Worm (Caenorhabditis elegans) whole organism, young adult: ENCODE measurements around the gene ain-1.

Experiments
- B0261.1 ChIP-seq: sonication (generic microtip); optimal IDR thresholded peaks from 2 replicates; lab custom pipeline; 2016; ENCODE audit warnings: mild to moderate bottlenecking, missing genetic modification characterization, moderate library complexity, missing compliant biosample characterization
- C17E4.6 ChIP-seq: fragments of 200-800 bp; sonication (Bioruptor generic); IDR thresholded peaks from 2 replicates; pipeline ENCODE4 v1.3.6; 2022; ENCODE audit warnings: missing genetic modification reagents, missing genetic modification characterization, missing compliant biosample characterization
- F39B2.1 ChIP-seq: fragments of 200-800 bp; sonication (Bioruptor generic); IDR thresholded peaks from 2 replicates; pipeline ENCODE4 v1.3.6; 2022; ENCODE audit warnings: missing genetic modification reagents, missing genetic modification characterization, missing compliant biosample characterization
- F57C9.4 ChIP-seq: sonication (generic microtip); optimal IDR thresholded peaks from 2 replicates; lab custom pipeline; 2017; ENCODE audit warnings: mild to moderate bottlenecking, missing genetic modification characterization, missing compliant biosample characterization
- K12H6.12 ChIP-seq: fragments of 200-800 bp; sonication (Bioruptor generic); optimal IDR thresholded peaks from 2 replicates; lab custom pipeline; 2018; ENCODE audit warnings: mild to moderate bottlenecking, missing genetic modification characterization, missing compliant biosample characterization
- T07F8.4 ChIP-seq: sonication (generic microtip); optimal IDR thresholded peaks from 2 replicates; lab custom pipeline; 2016; ENCODE audit warnings: mild to moderate bottlenecking, missing genetic modification characterization, moderate library complexity, missing compliant biosample characterization
- Y67H2A.10 ChIP-seq: fragments of 200-800 bp; sonication (Bioruptor generic); conservative IDR thresholded peaks from 2 replicates; pipeline ENCODE4 v1.3.6; 2022; ENCODE audit warnings: missing genetic modification reagents, missing genetic modification characterization, missing compliant biosample characterization
- Y79H2A.3 ChIP-seq: fragments of 200-800 bp; sonication (Bioruptor generic); conservative IDR thresholded peaks from 2 replicates; pipeline ENCODE4 v1.3.6; 2022; ENCODE audit warnings: missing genetic modification reagents, missing genetic modification characterization, missing compliant biosample characterization
- ama-1 ChIP-seq, 3 experiments: fragments of 150-350 bp in 1 of 3; sonication (generic microtip) in 2 of 3; optimal IDR thresholded peaks; 2 replicates each; lab custom pipeline; 2014 to 2018; ENCODE audit warnings: missing biosample characterization in 2 of 3, missing genetic modification characterization in 2 of 3, missing genetic modification reagents in 2 of 3
- atf-7 ChIP-seq: sonication (generic microtip); optimal IDR thresholded peaks from 2 replicates; lab custom pipeline; 2017; ENCODE audit warnings: mild to moderate bottlenecking, missing genetic modification characterization, missing compliant biosample characterization
- attf-3 ChIP-seq: fragments of 200-800 bp; sonication (Bioruptor generic); conservative IDR thresholded peaks from 2 replicates; pipeline ENCODE4 v1.3.6; 2022; ENCODE audit warnings: missing genetic modification reagents, missing genetic modification characterization, missing compliant biosample characterization
- attf-6 ChIP-seq: fragments of 200-800 bp; sonication (Bioruptor generic); IDR thresholded peaks from 2 replicates; pipeline ENCODE4 v1.3.6; 2022; ENCODE audit warnings: missing genetic modification reagents, missing genetic modification characterization, missing compliant biosample characterization
- ccch-3 ChIP-seq: fragments of 200-800 bp; sonication (Bioruptor generic); optimal IDR thresholded peaks from 2 replicates; lab custom pipeline; 2018; ENCODE audit warnings: mild to moderate bottlenecking, missing genetic modification characterization, missing compliant biosample characterization
- ceh-100 ChIP-seq: fragments of 200-800 bp; sonication (Bioruptor generic); IDR thresholded peaks from 2 replicates; pipeline ENCODE4 v1.3.6; 2022; ENCODE audit warnings: missing genetic modification reagents, missing genetic modification characterization, missing compliant biosample characterization
- ceh-40 ChIP-seq: fragments of 200-800 bp; sonication (Bioruptor generic); IDR thresholded peaks from 2 replicates; pipeline ENCODE4 v1.3.6; 2022; ENCODE audit warnings: missing genetic modification characterization, missing compliant biosample characterization
- ceh-58 ChIP-seq: fragments of 200-800 bp; sonication (Bioruptor generic); IDR thresholded peaks from 2 replicates; pipeline ENCODE4 v1.3.6; 2022; ENCODE audit warnings: missing genetic modification characterization, missing compliant biosample characterization
- ceh-79 ChIP-seq: sonication (generic microtip); optimal IDR thresholded peaks from 2 replicates; lab custom pipeline; 2017; ENCODE audit warnings: mild to moderate bottlenecking, missing genetic modification characterization, missing compliant biosample characterization
- die-1 ChIP-seq: sonication (generic microtip); optimal IDR thresholded peaks from 2 replicates; lab custom pipeline; 2016; ENCODE audit warnings: missing genotype, mild to moderate bottlenecking, missing genetic modification characterization, missing compliant biosample characterization
- dox-1 ChIP-seq: fragments of 200-800 bp; sonication (Bioruptor generic); IDR thresholded peaks from 2 replicates; pipeline ENCODE4 v1.3.6; 2022; ENCODE audit warnings: missing genetic modification reagents, missing genetic modification characterization, missing compliant biosample characterization
- ets-4 ChIP-seq: fragments of 200-800 bp; sonication (Bioruptor generic); optimal IDR thresholded peaks from 2 replicates; lab custom pipeline; 2018; ENCODE audit warnings: mild to moderate bottlenecking, missing genetic modification characterization, missing compliant biosample characterization
- fkh-3 ChIP-seq: sonication (generic microtip); optimal IDR thresholded peaks from 2 replicates; lab custom pipeline; 2016; ENCODE audit warnings: mild to moderate bottlenecking, missing genetic modification characterization, missing compliant biosample characterization
- him-1 ChIP-seq: sonication (generic microtip); optimal IDR thresholded peaks from 2 replicates; lab custom pipeline; 2016; ENCODE audit warnings: missing genotype, missing genetic modification reagents, missing genetic modification characterization, missing compliant biosample characterization
- hmg-20 ChIP-seq: fragments of 200-800 bp; sonication (Bioruptor generic); IDR thresholded peaks from 2 replicates; pipeline ENCODE4 v1.3.6; 2022; ENCODE audit warnings: missing genetic modification reagents, missing genetic modification characterization, missing compliant biosample characterization
- hrde-1 ChIP-seq: sonication (generic microtip); optimal IDR thresholded peaks from 2 replicates; lab custom pipeline; 2016; ENCODE audit warnings: missing genetic modification characterization, mild to moderate bottlenecking, missing compliant biosample characterization, moderate library complexity, missing genotype, missing genetic modification reagents, borderline replicate concordance
- lag-1 ChIP-seq: fragments of 200-800 bp; sonication (Bioruptor generic); IDR thresholded peaks from 2 replicates; pipeline ENCODE4 v1.3.6; 2022; ENCODE audit warnings: missing genetic modification reagents, missing genetic modification characterization, missing compliant biosample characterization
- let-607 ChIP-seq, 2 experiments: fragments of 200-800 bp in 1 of 2; sonication (Bioruptor generic) in 1 of 2; sonication (generic microtip) in 1 of 2; optimal IDR thresholded peaks; 2 replicates each; lab custom pipeline; 2016 to 2018; ENCODE audit warnings: mild to moderate bottlenecking in 2 of 2, missing compliant biosample characterization in 2 of 2, missing genetic modification characterization in 2 of 2, moderate library complexity in 2 of 2, missing genotype in 1 of 2
- lin-26 ChIP-seq: fragments of 200-800 bp; sonication (Bioruptor generic); IDR thresholded peaks from 2 replicates; pipeline ENCODE4 v1.3.6; 2022; ENCODE audit warnings: missing genetic modification reagents, missing genetic modification characterization, missing compliant biosample characterization
- lin-40 ChIP-seq: sonication (generic microtip); optimal IDR thresholded peaks from 2 replicates; lab custom pipeline; 2016; ENCODE audit warnings: missing genetic modification characterization, mild to moderate bottlenecking, missing compliant biosample characterization, missing genotype, missing genetic modification reagents
- madf-6 ChIP-seq: fragments of 200-800 bp; sonication (Bioruptor generic); IDR thresholded peaks from 2 replicates; pipeline ENCODE4 v1.3.6; 2022; ENCODE audit warnings: missing genetic modification reagents, missing genetic modification characterization, missing compliant biosample characterization
- mel-28 ChIP-seq: sonication (generic microtip); optimal IDR thresholded peaks from 2 replicates; lab custom pipeline; 2016; ENCODE audit warnings: borderline replicate concordance, mild to moderate bottlenecking, missing genetic modification characterization, missing compliant biosample characterization
- nfya-1 ChIP-seq: sonication (generic microtip); optimal IDR thresholded peaks from 2 replicates; lab custom pipeline; 2017; ENCODE audit warnings: antibody characterized with exemption, missing compliant biosample characterization, missing genetic modification characterization, borderline replicate concordance; ENCODE audit not compliant: insufficient read depth
- nhr-27 ChIP-seq: fragments of 200-800 bp; sonication (Bioruptor generic); optimal IDR thresholded peaks from 2 replicates; lab custom pipeline; 2018; ENCODE audit warnings: mild to moderate bottlenecking, missing genetic modification characterization, moderate library complexity, missing compliant biosample characterization
- nhr-80 ChIP-seq: sonication (generic microtip); optimal IDR thresholded peaks from 2 replicates; lab custom pipeline; 2016; ENCODE audit warnings: missing genetic modification characterization, missing compliant biosample characterization
- rpc-1 ChIP-seq, 2 experiments: fragments of 150-350 bp in 1 of 2; sonication (generic microtip) in 1 of 2; optimal IDR thresholded peaks; 2 replicates each; lab custom pipeline; 2014 to 2018; ENCODE audit warnings: missing biosample characterization in 1 of 2, missing genetic modification characterization in 1 of 2, missing genetic modification reagents in 1 of 2, missing genotype in 1 of 2
- snpc-4 ChIP-seq, 5 experiments: fragments of 150-350 bp in 1 of 5; sonication (generic microtip) in 4 of 5; optimal IDR thresholded peaks; 2 replicates each; lab custom pipeline; 2014 to 2018; ENCODE audit warnings: missing genetic modification characterization in 5 of 5, missing biosample characterization in 3 of 5, antibody characterized with exemption in 2 of 5, mild to moderate bottlenecking in 2 of 5, missing compliant biosample characterization in 2 of 5, missing genotype in 2 of 5, moderate library complexity in 2 of 5, missing genetic modification reagents in 1 of 5
- somi-1 ChIP-seq: fragments of 200-800 bp; sonication (Bioruptor generic); optimal IDR thresholded peaks from 2 replicates; lab custom pipeline; 2018; ENCODE audit warnings: mild to moderate bottlenecking, missing genetic modification characterization, missing compliant biosample characterization
- tbp1 ChIP-seq: fragments of 200-800 bp; sonication (Bioruptor generic); optimal IDR thresholded peaks from 2 replicates; lab custom pipeline; 2018; ENCODE audit warnings: mild to moderate bottlenecking, missing genetic modification characterization, missing compliant biosample characterization
- tlf-1 ChIP-seq: fragments of 200-800 bp; sonication (Bioruptor generic); optimal IDR thresholded peaks from 2 replicates; lab custom pipeline; 2018; ENCODE audit warnings: mild to moderate bottlenecking, missing genetic modification characterization, missing compliant biosample characterization
- zfh-2 ChIP-seq: fragments of 200-800 bp; sonication (Bioruptor generic); conservative IDR thresholded peaks from 2 replicates; pipeline ENCODE4 v1.3.6; 2022; ENCODE audit warnings: missing genetic modification reagents, missing genetic modification characterization, missing compliant biosample characterization
- zim-3 ChIP-seq: sonication (generic microtip); optimal IDR thresholded peaks from 2 replicates; lab custom pipeline; 2017; ENCODE audit warnings: mild to moderate bottlenecking, missing genetic modification characterization, moderate library complexity, missing compliant biosample characterization
- ztf-25 ChIP-seq: fragments of 200-800 bp; sonication (Bioruptor generic); IDR thresholded peaks from 2 replicates; pipeline ENCODE4 v1.3.6; 2022; ENCODE audit warnings: missing genetic modification reagents, missing genetic modification characterization, missing compliant biosample characterization
- ztf-26 ChIP-seq: sonication (generic microtip); optimal IDR thresholded peaks from 2 replicates; lab custom pipeline; 2017; ENCODE audit warnings: missing genetic modification characterization, missing compliant biosample characterization
- ztf-3 ChIP-seq: fragments of 200-800 bp; sonication (Bioruptor generic); optimal IDR thresholded peaks from 2 replicates; lab custom pipeline; 2018; ENCODE audit warnings: mild to moderate bottlenecking, missing genetic modification characterization, missing compliant biosample characterization

ain-1 gene

ce11 chrX:16614094-16614493 is 843 bp downstream of the ain-1 start:
- TF ChIP-seq ztf-26, result no peak
- TF ChIP-seq nhr-27 (tag; lab: Kevin White, UChicago), result no peak
- TF ChIP-seq C17E4.6 (GFP tag; lab: Robert Waterston, UW), result 0 out of 2 replicates have a peak, but pooled peaks have one; percentile 7
- TF ChIP-seq ceh-58 (GFP tag; lab: Robert Waterston, UW), result no peak
- peak; percentile 62 for TF ChIP-seq ets-4 (GFP tag; lab: Kevin White, UChicago)
- TF ChIP-seq dox-1, result peak; percentile 6; the same call in 1 of the 2 replicates
- TF ChIP-seq zfh-2, result 0 out of 2 replicates have a peak, but pooled peaks have one; percentile 49
- TF ChIP-seq, all 124 proteins: peak for 4

ce11 chrX:16617427-16618128 is 4.3 kb downstream of the ain-1 start:
- no peak for TF ChIP-seq hmg-20
- 0 out of 2 replicates have a peak, but pooled peaks have one; percentile 5 for TF ChIP-seq dox-1
- no peak for TF ChIP-seq ama-1 (optimal IDR thresholded peaks at IDR 0.05; lab: Kevin White, UChicago)
- peak in 1 of 2 experiments; percentile 40 for TF ChIP-seq ama-1 (GFP tag; optimal IDR thresholded peaks at IDR 0.05; lab: Kevin White, UChicago)
- no peak for TF ChIP-seq T07F8.4 (tag; lab: Kevin White, UChicago)
- no peak for TF ChIP-seq snpc-4 (GFP tag; optimal IDR thresholded peaks at IDR 0.05; lab: Kevin White, UChicago)
- TF ChIP-seq snpc-4 (tag; optimal IDR thresholded peaks at IDR 0.05; lab: Kevin White, UChicago), result peak in 2 of 4 experiments; percentile 0 to 45
- no peak for TF ChIP-seq somi-1 (GFP tag; lab: Kevin White, UChicago)
- TF ChIP-seq Y79H2A.3, result no peak
- peak; percentile 11 for TF ChIP-seq hrde-1 (tag; lab: Kevin White, UChicago)
- TF ChIP-seq nhr-27 (tag; lab: Kevin White, UChicago), result no peak
- TF ChIP-seq ztf-25 (GFP tag; lab: Robert Waterston, UW), result peak; percentile 56; the same call in 1 of the 2 replicates
- peak; percentile 44 for TF ChIP-seq him-1 (tag; lab: Kevin White, UChicago)
- TF ChIP-seq lin-40, result no peak
- no peak for TF ChIP-seq F57C9.4 (tag; lab: Kevin White, UChicago)
- no peak for TF ChIP-seq ccch-3 (GFP tag; lab: Kevin White, UChicago)
- TF ChIP-seq rpc-1 (optimal IDR thresholded peaks at IDR 0.05; lab: Kevin White, UChicago), result peak; percentile 52
- peak; percentile 90 for TF ChIP-seq rpc-1 (tag; optimal IDR thresholded peaks at IDR 0.05; lab: Kevin White, UChicago)
- no peak for TF ChIP-seq ceh-79 (tag; lab: Kevin White, UChicago)
- TF ChIP-seq ceh-100, result no peak
- TF ChIP-seq mel-28 (tag; lab: Kevin White, UChicago), result no peak
- no peak for TF ChIP-seq K12H6.12 (tag; lab: Kevin White, UChicago)
- TF ChIP-seq attf-6 (GFP tag; lab: Robert Waterston, UW), result no peak
- no peak for TF ChIP-seq F39B2.1
- no peak for TF ChIP-seq ztf-3 (GFP tag; lab: Kevin White, UChicago)
- TF ChIP-seq ztf-26, result no peak
- no peak for TF ChIP-seq attf-3 (GFP tag; lab: Robert Waterston, UW)
- TF ChIP-seq lin-26 (GFP tag; lab: Robert Waterston, UW), result peak; percentile 87
- TF ChIP-seq fkh-3, result no peak
- no peak for TF ChIP-seq let-607 (tag; optimal IDR thresholded peaks at IDR 0.05; lab: Kevin White, UChicago)
- peak; percentile 29 for TF ChIP-seq die-1
- TF ChIP-seq lag-1 (GFP tag; lab: Robert Waterston, UW), result no peak
- no peak for TF ChIP-seq atf-7 (tag; lab: Kevin White, UChicago)
- TF ChIP-seq Y67H2A.10 (GFP tag; lab: Robert Waterston, UW), result no peak
- TF ChIP-seq tbp1 (GFP tag; lab: Kevin White, UChicago), result peak; percentile 83
- TF ChIP-seq tlf-1 (GFP tag; lab: Kevin White, UChicago), result no peak
- TF ChIP-seq zim-3 (tag; lab: Kevin White, UChicago), result no peak
- TF ChIP-seq B0261.1 (tag; lab: Kevin White, UChicago), result no peak
- TF ChIP-seq nhr-80, result no peak
- TF ChIP-seq madf-6 (GFP tag; lab: Robert Waterston, UW), result peak; percentile 23; the same call in 1 of the 2 replicates
- TF ChIP-seq nfya-1 (tag; lab: Kevin White, UChicago), result no peak
- 0 out of 2 replicates have a peak, but pooled peaks have one; percentile 23 for TF ChIP-seq ceh-40 (GFP tag; lab: Robert Waterston, UW)
